Worm (Caenorhabditis elegans): ENCODE results near the gene eif-3.L.

ce11 chrII:5628326-5628818 is 6.1 kb upstream of the eif-3.L start, which contains the start of gene F59E12.15:
- TF ChIP-seq sem-2 (GFP tag; optimal IDR thresholded peaks at IDR 0.05) (no peak), mep-1 (tag; optimal IDR thresholded peaks at IDR 0.05) (no peak), pha-4 (tag; optimal IDR thresholded peaks at IDR 0.05) (no peak)
